Worm (Caenorhabditis elegans): ENCODE data around the gene F07C6.6.

DNA sequence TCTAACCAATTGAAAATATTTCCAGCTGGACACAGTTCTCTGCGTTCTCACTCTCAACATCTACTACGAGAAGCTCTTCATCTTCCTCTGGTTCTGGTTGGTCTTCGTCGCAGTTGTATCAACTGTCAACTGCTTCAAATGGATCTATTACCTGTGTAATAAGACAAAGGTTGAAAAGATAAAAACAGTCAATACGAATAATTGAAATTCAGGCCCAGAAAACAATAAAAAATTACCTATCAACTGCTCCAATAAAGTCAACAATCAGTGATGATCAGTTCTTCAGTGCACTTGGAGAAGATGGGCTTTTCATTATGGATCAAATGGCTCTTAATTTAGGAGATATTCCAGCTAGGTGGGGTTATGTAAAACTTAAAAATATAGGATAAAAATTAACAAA, 43.8 kb upstream of the F07C6.6 start:
- TF ChIP-seq ceh-58 (GFP tag; IDR thresholded peaks at IDR 0.05) (no peak), unc-62 (GFP tag; optimal IDR thresholded peaks at IDR 0.05) (no peak), madf-3 (GFP tag; IDR thresholded peaks at IDR 0.05) (no peak), fkh-3 (tag; optimal IDR thresholded peaks at IDR 0.05) (no peak), tbx-9 (tag; optimal IDR thresholded peaks at IDR 0.05; ENCODE audit: borderline replicate concordance) (no peak), nhr-27 (tag; optimal IDR thresholded peaks at IDR 0.05) (no peak), D2030.7 (GFP tag; IDR thresholded peaks at IDR 0.05) (no peak), snpc-4 (GFP tag; optimal IDR thresholded peaks at IDR 0.05) (no peak), snpc-4 (tag; optimal IDR thresholded peaks at IDR 0.05) (no peak), Y53G8AR.9 (GFP tag; conservative IDR thresholded peaks at IDR 0.05) (no peak), bed-1 (GFP tag; IDR thresholded peaks at IDR 0.05) (no peak), B0019.2 (GFP tag; conservative IDR thresholded peaks at IDR 0.05) (no peak)
